Fruit fly (Drosophila melanogaster) whole organism, embryonic: ENCODE measurements around the gene SmydA-2.

Experiments used
- Bteb2 ChIP-seq: fragments of 200-800 bp; sonication (Bioruptor generic); optimal IDR thresholded peaks from 2 replicates; lab custom pipeline; 2016; ENCODE audit warnings: missing biosample characterization, missing genetic modification characterization
- CG10543 ChIP-seq: fragments of 200-800 bp; sonication (Bioruptor generic); optimal IDR thresholded peaks from 3 replicates; lab custom pipeline; 2017; ENCODE audit warnings: missing biosample characterization, mild to moderate bottlenecking, missing genetic modification characterization, moderate library complexity
- CG10959 ChIP-seq: fragments of 200-800 bp; sonication (Bioruptor generic); IDR thresholded peaks from 2 replicates; pipeline ENCODE4 v1.3.6; 2022; ENCODE audit warnings: missing biosample characterization, missing genetic modification characterization
- CG12391 ChIP-seq: fragments of 200-800 bp; sonication (Bioruptor generic); optimal IDR thresholded peaks from 3 replicates; lab custom pipeline; 2018; ENCODE audit warnings: missing biosample characterization, mild to moderate bottlenecking, missing genetic modification characterization, moderate library complexity
- CG12769 ChIP-seq: fragments of 200-800 bp; sonication (Bioruptor generic); optimal IDR thresholded peaks from 2 replicates; lab custom pipeline; 2019; ENCODE audit warnings: missing biosample characterization, mild to moderate bottlenecking, missing genetic modification characterization, moderate library complexity
- CG13287 ChIP-seq: fragments of 200-800 bp; sonication (Bioruptor generic); IDR thresholded peaks from 2 replicates; pipeline ENCODE4 v1.3.6; 2022; ENCODE audit warnings: missing biosample characterization, missing genetic modification characterization; ENCODE audit not compliant: partially characterized antibody
- CG14965 ChIP-seq: fragments of 200-800 bp; sonication (Bioruptor generic); optimal IDR thresholded peaks from 2 replicates; lab custom pipeline; 2016; ENCODE audit warnings: missing biosample characterization, missing genetic modification characterization, borderline replicate concordance
- CG15011 ChIP-seq: fragments of 200-800 bp; sonication (Bioruptor generic); optimal IDR thresholded peaks from 3 replicates; lab custom pipeline; 2018; ENCODE audit warnings: missing biosample characterization, mild to moderate bottlenecking, missing genetic modification characterization
- CG15479 ChIP-seq: fragments of 200-800 bp; sonication (Bioruptor generic); optimal IDR thresholded peaks from 3 replicates; lab custom pipeline; 2019; ENCODE audit warnings: missing biosample characterization, mild to moderate bottlenecking, missing genetic modification characterization, moderate library complexity
- CG1792 ChIP-seq: fragments of 200-800 bp; sonication (Bioruptor generic); optimal IDR thresholded peaks from 2 replicates; lab custom pipeline; 2016; ENCODE audit warnings: missing biosample characterization, missing genetic modification characterization
- CG2712 ChIP-seq: fragments of 200-800 bp; optimal IDR thresholded peaks from 3 replicates; lab custom pipeline; 2019; ENCODE audit warnings: missing biosample characterization, mild to moderate bottlenecking, missing genetic modification characterization, moderate library complexity
- CG31365 ChIP-seq: fragments of 200-800 bp; sonication (Bioruptor generic); optimal IDR thresholded peaks from 2 replicates; lab custom pipeline; 2018; ENCODE audit warnings: missing biosample characterization, mild to moderate bottlenecking, missing genetic modification characterization
- CG32767 ChIP-seq: fragments of 200-800 bp; sonication (Bioruptor generic); IDR thresholded peaks from 2 replicates; pipeline ENCODE4 v1.3.6; 2022; ENCODE audit warnings: missing biosample characterization, missing genetic modification characterization
- CG32772 ChIP-seq: fragments of 200-800 bp; sonication (Bioruptor generic); IDR thresholded peaks from 2 replicates; pipeline ENCODE4 v1.3.6; 2022; ENCODE audit warnings: missing biosample characterization, missing genetic modification characterization
- CG4820 ChIP-seq: fragments of 200-800 bp; sonication (Bioruptor generic); optimal IDR thresholded peaks from 3 replicates; lab custom pipeline; 2016; ENCODE audit warnings: missing biosample characterization, missing genetic modification characterization
- CG6765 ChIP-seq: fragments of 200-800 bp; sonication (Bioruptor generic); optimal IDR thresholded peaks from 3 replicates; lab custom pipeline; 2017; ENCODE audit warnings: missing biosample characterization, mild to moderate bottlenecking, missing genetic modification characterization
- CG6791 ChIP-seq: fragments of 200-800 bp; sonication (Bioruptor generic); IDR thresholded peaks from 3 replicates; pipeline ENCODE4 v1.3.6; 2022; ENCODE audit warnings: missing biosample characterization, missing genetic modification characterization; ENCODE audit not compliant: partially characterized antibody
- CG7786 ChIP-seq: fragments of 200-800 bp; sonication (Bioruptor generic); optimal IDR thresholded peaks from 2 replicates; lab custom pipeline; 2016; ENCODE audit warnings: missing biosample characterization, missing genetic modification characterization
- CG7963 ChIP-seq: fragments of 200-800 bp; sonication (Bioruptor generic); IDR thresholded peaks from 3 replicates; pipeline ENCODE4 v1.3.6; 2022; ENCODE audit warnings: missing biosample characterization, missing genetic modification characterization; ENCODE audit not compliant: partially characterized antibody
- CG8765 ChIP-seq: fragments of 200-800 bp; sonication (Bioruptor generic); IDR thresholded peaks from 2 replicates; pipeline ENCODE4 v1.3.6; 2022; ENCODE audit warnings: missing biosample characterization, missing genetic modification characterization
- CG9215 ChIP-seq: fragments of 200-800 bp; sonication (Bioruptor generic); IDR thresholded peaks from 2 replicates; pipeline ENCODE4 v1.3.6; 2022; ENCODE audit warnings: missing biosample characterization, missing genetic modification characterization
- CG9817 ChIP-seq: fragments of 200-800 bp; sonication (Bioruptor generic); optimal IDR thresholded peaks from 2 replicates; lab custom pipeline; 2018; ENCODE audit warnings: missing biosample characterization, mild to moderate bottlenecking, missing genetic modification characterization, moderate library complexity
- Dll ChIP-seq: fragments of 200-800 bp; sonication (Bioruptor generic); IDR thresholded peaks from 4 replicates; pipeline ENCODE4 v1.3.6; 2022; ENCODE audit warnings: missing biosample characterization, missing genetic modification characterization; ENCODE audit not compliant: partially characterized antibody
- Dp ChIP-seq: fragments of 200-800 bp; sonication (Bioruptor generic); optimal IDR thresholded peaks from 2 replicates; lab custom pipeline; 2018; ENCODE audit warnings: missing biosample characterization, mild to moderate bottlenecking, missing genetic modification characterization, moderate library complexity
- ERR ChIP-seq: fragments of 200-800 bp; sonication (Bioruptor generic); optimal IDR thresholded peaks from 2 replicates; lab custom pipeline; 2016; ENCODE audit warnings: missing biosample characterization, missing genetic modification characterization
- Fer1 ChIP-seq: fragments of 200-800 bp; sonication (Bioruptor generic); optimal IDR thresholded peaks from 2 replicates; lab custom pipeline; 2017; ENCODE audit warnings: missing biosample characterization, mild to moderate bottlenecking, missing genetic modification characterization
- Hr39 ChIP-seq: fragments of >200 bp; optimal IDR thresholded peaks from 2 replicates; lab custom pipeline; 2017
- MBD-R2 ChIP-seq: fragments of 200-800 bp; sonication (Bioruptor generic); IDR thresholded peaks from 2 replicates; pipeline ENCODE4 v1.3.6; 2022; ENCODE audit warnings: missing biosample characterization, missing genetic modification characterization
- Mad ChIP-seq: fragments of 200-800 bp; sonication (Bioruptor generic); optimal IDR thresholded peaks from 2 replicates; lab custom pipeline; 2016; ENCODE audit warnings: missing biosample characterization, missing genetic modification characterization
- Poxn ChIP-seq: fragments of 200-800 bp; sonication (Bioruptor generic); IDR thresholded peaks from 2 replicates; pipeline ENCODE4 v1.3.6; 2022; ENCODE audit warnings: missing biosample characterization, missing genetic modification characterization
- Side ChIP-seq: fragments of 200-800 bp; sonication (Bioruptor generic); optimal IDR thresholded peaks from 2 replicates; lab custom pipeline; 2016; ENCODE audit warnings: missing biosample characterization, missing genetic modification characterization
- ase ChIP-seq: fragments of 200-800 bp; sonication (Bioruptor generic); IDR thresholded peaks from 3 replicates; pipeline ENCODE4 v1.3.6; 2022; ENCODE audit warnings: missing biosample characterization, missing genetic modification characterization
- bbx ChIP-seq: fragments of 200-800 bp; sonication (Bioruptor generic); IDR thresholded peaks from 2 replicates; pipeline ENCODE4 v1.3.6; 2022; ENCODE audit warnings: missing biosample characterization, missing genetic modification characterization; ENCODE audit not compliant: partially characterized antibody
- br ChIP-seq: fragments of >200 bp; optimal IDR thresholded peaks from 2 replicates; lab custom pipeline; 2017
- corto ChIP-seq: fragments of 200-800 bp; sonication (Bioruptor generic); optimal IDR thresholded peaks from 2 replicates; lab custom pipeline; 2016; ENCODE audit warnings: missing biosample characterization, mild to moderate bottlenecking, missing genetic modification characterization, moderate library complexity
- emc ChIP-seq: fragments of 200-800 bp; sonication (Bioruptor generic); optimal IDR thresholded peaks from 2 replicates; lab custom pipeline; 2016; ENCODE audit warnings: missing biosample characterization, missing genetic modification characterization
- fu2 ChIP-seq: fragments of 200-800 bp; sonication (Bioruptor generic); optimal IDR thresholded peaks from 2 replicates; lab custom pipeline; 2016; ENCODE audit warnings: missing biosample characterization, missing genetic modification characterization
- her ChIP-seq: fragments of 200-800 bp; sonication (Bioruptor generic); optimal IDR thresholded peaks from 2 replicates; lab custom pipeline; 2016; ENCODE audit warnings: missing biosample characterization, missing genetic modification characterization
- klu ChIP-seq: fragments of 200-800 bp; sonication (Bioruptor generic); IDR thresholded peaks from 2 replicates; pipeline ENCODE4 v1.3.6; 2022; ENCODE audit warnings: missing biosample characterization, missing genetic modification characterization
- lbe ChIP-seq: fragments of 200-800 bp; sonication (Bioruptor generic); optimal IDR thresholded peaks from 2 replicates; lab custom pipeline; 2016; ENCODE audit warnings: missing biosample characterization, mild to moderate bottlenecking, missing genetic modification characterization
- mld ChIP-seq: fragments of 200-800 bp; sonication (Bioruptor generic); IDR thresholded peaks from 3 replicates; pipeline ENCODE4 v1.3.6; 2022; ENCODE audit warnings: missing biosample characterization, missing genetic modification characterization; ENCODE audit not compliant: partially characterized antibody
- nerfin-2 ChIP-seq: fragments of 200-800 bp; sonication (Bioruptor generic); IDR thresholded peaks from 2 replicates; pipeline ENCODE4 v1.3.6; 2022; ENCODE audit warnings: missing biosample characterization, missing genetic modification characterization; ENCODE audit not compliant: partially characterized antibody
- repo ChIP-seq: fragments of 200-800 bp; sonication (Bioruptor generic); optimal IDR thresholded peaks from 2 replicates; lab custom pipeline; 2016; ENCODE audit warnings: missing biosample characterization, missing genetic modification characterization
- sima ChIP-seq: fragments of 200-800 bp; sonication (Bioruptor generic); optimal IDR thresholded peaks from 2 replicates; lab custom pipeline; 2016; ENCODE audit warnings: missing biosample characterization, missing genetic modification characterization
- stc ChIP-seq: fragments of 200-800 bp; sonication (Bioruptor generic); IDR thresholded peaks from 2 replicates; pipeline ENCODE4 v1.3.6; 2022; ENCODE audit warnings: missing biosample characterization, missing genetic modification characterization
- tap ChIP-seq: fragments of 200-800 bp; optimal IDR thresholded peaks from 3 replicates; lab custom pipeline; 2019; ENCODE audit warnings: missing biosample characterization, mild to moderate bottlenecking, missing genetic modification characterization, moderate library complexity
- ttk ChIP-seq: fragments of 200-800 bp; sonication (Bioruptor generic); IDR thresholded peaks from 2 replicates; pipeline ENCODE4 v2.1.2; 2022; ENCODE audit warnings: missing biosample characterization, missing genetic modification characterization
- unpg ChIP-seq: fragments of 200-800 bp; sonication (Bioruptor generic); optimal IDR thresholded peaks from 3 replicates; lab custom pipeline; 2018; ENCODE audit warnings: missing biosample characterization, mild to moderate bottlenecking, missing genetic modification characterization, moderate library complexity
- vvl ChIP-seq: fragments of 200-800 bp; sonication (Bioruptor generic); IDR thresholded peaks from 2 replicates; pipeline ENCODE4 v1.3.6; 2022; ENCODE audit warnings: missing biosample characterization, missing genetic modification characterization
- wek ChIP-seq: fragments of 200-800 bp; sonication (Bioruptor generic); optimal IDR thresholded peaks from 3 replicates; lab custom pipeline; 2018; ENCODE audit warnings: missing biosample characterization, mild to moderate bottlenecking, missing genetic modification characterization, moderate library complexity

SmydA-2 gene

dm6 chr3L:19016133-19016804 lies 13.2 kb upstream of the SmydA-2 start (continued):
- no peak for TF ChIP-seq wek (GFP tag; lab: Kevin White, UChicago)
- no peak for TF ChIP-seq nerfin-2 (GFP tag; lab: Robert Waterston, UW)
- no peak for TF ChIP-seq CG32767 (GFP tag; lab: Robert Waterston, UW)
- no peak for TF ChIP-seq fu2 (GFP tag; lab: Kevin White, UChicago)
- no peak for TF ChIP-seq CG8765 (GFP tag; lab: Robert Waterston, UW)
- TF ChIP-seq CG14965 (GFP tag; lab: Kevin White, UChicago), result no peak
- TF ChIP-seq ERR (GFP tag; lab: Kevin White, UChicago), result no peak
- TF ChIP-seq tap (tag; lab: Kevin White, UChicago), result peak; percentile 1
- no peak for TF ChIP-seq CG6791
- TF ChIP-seq sima, result no peak
- TF ChIP-seq Bteb2, result peak; percentile 35
- TF ChIP-seq Dp (GFP tag; lab: Kevin White, UChicago), result no peak
- no peak for TF ChIP-seq emc
- no peak for TF ChIP-seq CG4820 (GFP tag; lab: Kevin White, UChicago)
- no peak for TF ChIP-seq CG10959 (GFP tag; lab: Robert Waterston, UW)
- TF ChIP-seq Side (GFP tag; lab: Kevin White, UChicago), result no peak
- TF ChIP-seq mld, result no peak
- no peak for TF ChIP-seq Hr39 (lab: Kevin White, UChicago)
- no peak for TF ChIP-seq CG1792
- TF ChIP-seq CG7786, result peak; percentile 12
- TF ChIP-seq CG13287 (GFP tag; lab: Robert Waterston, UW), result no peak
- TF ChIP-seq CG10543 (GFP tag; lab: Kevin White, UChicago), result peak; percentile 84
- no peak for TF ChIP-seq Fer1
- TF ChIP-seq CG7963 (GFP tag; lab: Robert Waterston, UW), result 0 out of 3 replicates have a peak, but pooled peaks have one; percentile 16
- TF ChIP-seq Poxn, result no peak
- no peak for TF ChIP-seq Mad (GFP tag; lab: Kevin White, UChicago)
- no peak for TF ChIP-seq klu (GFP tag; lab: Robert Waterston, UW)
- TF ChIP-seq corto (GFP tag; lab: Kevin White, UChicago), result no peak
- no peak for TF ChIP-seq MBD-R2 (GFP tag; lab: Robert Waterston, UW)
- TF ChIP-seq ttk (GFP tag; lab: Robert Waterston, UW), result no peak
- TF ChIP-seq CG12391, result peak; percentile 33
- no peak for TF ChIP-seq CG32772 (GFP tag; lab: Robert Waterston, UW)
- TF ChIP-seq vvl (GFP tag; lab: Robert Waterston, UW), result peak; percentile 48; the same call in 1 of the 2 replicates
- TF ChIP-seq CG15479 (GFP tag; lab: Kevin White, UChicago), result no peak
- TF ChIP-seq unpg, result no peak
- TF ChIP-seq Dll (GFP tag; lab: Robert Waterston, UW), result no peak
- TF ChIP-seq CG9215, result 0 out of 2 replicates have a peak, but pooled peaks have one; percentile 21
- TF ChIP-seq br, result no peak
- TF ChIP-seq CG9817 (tag; lab: Kevin White, UChicago), result peak; percentile 28
- no peak for TF ChIP-seq ase (GFP tag; lab: Robert Waterston, UW)
- no peak for TF ChIP-seq repo
- no peak for TF ChIP-seq lbe (GFP tag; lab: Kevin White, UChicago)
- TF ChIP-seq stc (GFP tag; lab: Robert Waterston, UW), result peak; percentile 20; the same call in 1 of the 2 replicates
- TF ChIP-seq CG31365, result no peak
- no peak for TF ChIP-seq CG15011
- TF ChIP-seq CG2712 (tag; lab: Kevin White, UChicago), result peak; percentile 7
- TF ChIP-seq CG12769 (tag; lab: Kevin White, UChicago), result peak; percentile 93
- no peak for TF ChIP-seq her (GFP tag; lab: Kevin White, UChicago)
- 0 out of 2 replicates have a peak, but pooled peaks have one; percentile 33 for TF ChIP-seq bbx (GFP tag; lab: Robert Waterston, UW)
- TF ChIP-seq CG6765 (GFP tag; lab: Kevin White, UChicago), result peak; percentile 33
